Fruit fly (Drosophila melanogaster) whole organism, embryonic: ENCODE measurements around the gene Ppi1.

Experiments used
- Aef1 ChIP-seq: fragments of 200-800 bp; sonication (Bioruptor generic); IDR thresholded peaks from 3 replicates; pipeline ENCODE4 v1.3.6; 2022; ENCODE audit warnings: missing biosample characterization, missing genetic modification characterization
- B-H2 ChIP-seq: fragments of 200-800 bp; sonication (Bioruptor generic); optimal IDR thresholded peaks from 2 replicates; lab custom pipeline; 2018; ENCODE audit warnings: missing biosample characterization, mild to moderate bottlenecking, missing genetic modification characterization
- Blimp-1 ChIP-seq: fragments of 200-800 bp; sonication (Bioruptor generic); optimal IDR thresholded peaks from 3 replicates; lab custom pipeline; 2018; ENCODE audit warnings: missing biosample characterization, missing genetic modification characterization, mild to moderate bottlenecking, moderate library complexity, missing genetic modification reagents
- CG11085 ChIP-seq: fragments of 200-800 bp; sonication (Bioruptor generic); IDR thresholded peaks from 2 replicates; pipeline ENCODE4 v1.3.6; 2022; ENCODE audit warnings: missing biosample characterization, missing genetic modification characterization
- CG11093 ChIP-seq: fragments of 200-800 bp; sonication (Bioruptor generic); IDR thresholded peaks from 3 replicates; pipeline ENCODE4 v1.3.6; 2022; ENCODE audit warnings: missing biosample characterization, missing genetic modification characterization
- CG14441 ChIP-seq: fragments of 200-800 bp; sonication (Bioruptor generic); IDR thresholded peaks from 2 replicates; pipeline ENCODE4 v1.3.6; 2022; ENCODE audit warnings: missing biosample characterization, missing genetic modification characterization
- CG15479 ChIP-seq: fragments of 200-800 bp; sonication (Bioruptor generic); optimal IDR thresholded peaks from 3 replicates; lab custom pipeline; 2019; ENCODE audit warnings: missing biosample characterization, mild to moderate bottlenecking, missing genetic modification characterization, moderate library complexity
- CG17568 ChIP-seq: fragments of 200-800 bp; sonication (Bioruptor generic); optimal IDR thresholded peaks from 2 replicates; lab custom pipeline; 2018; ENCODE audit warnings: missing biosample characterization, mild to moderate bottlenecking, missing genetic modification characterization, moderate library complexity
- CG18764 ChIP-seq: fragments of 200-800 bp; sonication (Bioruptor generic); optimal IDR thresholded peaks from 3 replicates; lab custom pipeline; 2016; ENCODE audit warnings: missing biosample characterization, missing genetic modification characterization
- CG2889 ChIP-seq: fragments of 200-800 bp; sonication (Bioruptor generic); IDR thresholded peaks from 3 replicates; pipeline ENCODE4 v1.3.6; 2022; ENCODE audit warnings: missing biosample characterization, missing genetic modification characterization
- CG43689 ChIP-seq: fragments of 200-800 bp; sonication (Bioruptor generic); IDR thresholded peaks from 2 replicates; pipeline ENCODE4 v1.3.6; 2022; ENCODE audit warnings: missing biosample characterization, missing genetic modification characterization
- CG6791 ChIP-seq: fragments of 200-800 bp; sonication (Bioruptor generic); IDR thresholded peaks from 3 replicates; pipeline ENCODE4 v1.3.6; 2022; ENCODE audit warnings: missing biosample characterization, missing genetic modification characterization; ENCODE audit not compliant: partially characterized antibody
- CG7987 ChIP-seq: fragments of 200-800 bp; sonication (Bioruptor generic); optimal IDR thresholded peaks from 2 replicates; lab custom pipeline; 2018; ENCODE audit warnings: missing biosample characterization, mild to moderate bottlenecking, missing genetic modification characterization, moderate library complexity
- CG8478 ChIP-seq: fragments of >200 bp; optimal IDR thresholded peaks from 2 replicates; lab custom pipeline; 2018
- CG8924 ChIP-seq: fragments of 200-800 bp; optimal IDR thresholded peaks from 3 replicates; lab custom pipeline; 2019; ENCODE audit warnings: missing biosample characterization, mild to moderate bottlenecking, missing genetic modification characterization, moderate library complexity
- CG8944 ChIP-seq: fragments of 200-800 bp; sonication (Bioruptor generic); optimal IDR thresholded peaks from 3 replicates; lab custom pipeline; 2016; ENCODE audit warnings: missing biosample characterization, missing genetic modification characterization
- CG9609 ChIP-seq: fragments of 200-800 bp; sonication (Bioruptor generic); optimal IDR thresholded peaks from 3 replicates; lab custom pipeline; 2016; ENCODE audit warnings: missing biosample characterization, missing genetic modification characterization
- CG9876 ChIP-seq: fragments of 200-800 bp; sonication (Bioruptor generic); optimal IDR thresholded peaks from 2 replicates; lab custom pipeline; 2016; ENCODE audit warnings: missing biosample characterization, missing genetic modification characterization
- Eip74EF ChIP-seq, 2 experiments: fragments of 200-800 bp in 1 of 2; fragments of >200 bp in 1 of 2; sonication (Bioruptor generic) in 1 of 2; optimal IDR thresholded peaks; 2 replicates each; lab custom pipeline; 2017 to 2019; ENCODE audit warnings: missing biosample characterization in 2 of 2, missing genetic modification characterization in 2 of 2, mild to moderate bottlenecking in 1 of 2, moderate library complexity in 1 of 2
- Fer1 ChIP-seq: fragments of 200-800 bp; sonication (Bioruptor generic); optimal IDR thresholded peaks from 2 replicates; lab custom pipeline; 2017; ENCODE audit warnings: missing biosample characterization, mild to moderate bottlenecking, missing genetic modification characterization
- Fer3 ChIP-seq: fragments of 200-800 bp; sonication (Bioruptor generic); optimal IDR thresholded peaks from 2 replicates; lab custom pipeline; 2018; ENCODE audit warnings: missing biosample characterization, mild to moderate bottlenecking, missing genetic modification characterization, moderate library complexity
- HmgD ChIP-seq: fragments of 200-800 bp; sonication (Bioruptor generic); optimal IDR thresholded peaks from 3 replicates; lab custom pipeline; 2016; ENCODE audit warnings: missing biosample characterization, missing genetic modification characterization
- HmgZ ChIP-seq: fragments of 200-800 bp; sonication (Bioruptor generic); optimal IDR thresholded peaks from 2 replicates; lab custom pipeline; 2018; ENCODE audit warnings: missing biosample characterization, mild to moderate bottlenecking, missing genetic modification characterization
- Myb ChIP-seq: fragments of 200-800 bp; sonication (Bioruptor generic); optimal IDR thresholded peaks from 2 replicates; lab custom pipeline; 2016; ENCODE audit warnings: missing biosample characterization, missing genetic modification characterization
- Oli ChIP-seq: fragments of 200-800 bp; sonication (Bioruptor generic); optimal IDR thresholded peaks from 2 replicates; lab custom pipeline; 2018; ENCODE audit warnings: missing biosample characterization, mild to moderate bottlenecking, missing genetic modification characterization, moderate library complexity
- Rx ChIP-seq: fragments of 200-800 bp; sonication (Bioruptor generic); IDR thresholded peaks from 2 replicates; pipeline ENCODE4 v1.3.6; 2022; ENCODE audit warnings: missing biosample characterization, missing genetic modification characterization
- Trl ChIP-seq, 3 experiments: fragments of >200 bp in 2 of 3; fragments of 200-800 bp in 1 of 3; sonication (Bioruptor generic) in 1 of 3; optimal IDR thresholded peaks; 2 replicates in 1 of 3; 3 replicates in 2 of 3; lab custom pipeline; 2016 to 2017; ENCODE audit warnings: missing biosample characterization in 1 of 3, missing genetic modification characterization in 1 of 3
- ab ChIP-seq: fragments of 200-800 bp; sonication (Bioruptor generic); optimal IDR thresholded peaks from 2 replicates; lab custom pipeline; 2016; ENCODE audit warnings: missing biosample characterization, missing genetic modification characterization
- ase ChIP-seq: fragments of 200-800 bp; sonication (Bioruptor generic); IDR thresholded peaks from 3 replicates; pipeline ENCODE4 v1.3.6; 2022; ENCODE audit warnings: missing biosample characterization, missing genetic modification characterization
- bab2 ChIP-seq: fragments of 200-800 bp; sonication (Bioruptor generic); optimal IDR thresholded peaks from 2 replicates; lab custom pipeline; 2016; ENCODE audit warnings: missing biosample characterization, missing genetic modification characterization
- bcd ChIP-seq: fragments of 200-800 bp; sonication (Bioruptor generic); optimal IDR thresholded peaks from 2 replicates; lab custom pipeline; 2017; ENCODE audit warnings: missing biosample characterization, mild to moderate bottlenecking, missing genetic modification characterization
- caup ChIP-seq: fragments of 200-800 bp; sonication (Bioruptor generic); optimal IDR thresholded peaks from 3 replicates; lab custom pipeline; 2017; ENCODE audit warnings: missing biosample characterization, mild to moderate bottlenecking, missing genetic modification characterization, moderate library complexity; ENCODE audit not compliant: severe bottlenecking
- danr ChIP-seq: fragments of 200-800 bp; sonication (Bioruptor generic); IDR thresholded peaks from 2 replicates; pipeline ENCODE4 v1.3.6; 2022; ENCODE audit warnings: missing biosample characterization, missing genetic modification characterization
- dmrt11E ChIP-seq: fragments of 200-800 bp; sonication (Bioruptor generic); optimal IDR thresholded peaks from 3 replicates; lab custom pipeline; 2018; ENCODE audit warnings: missing biosample characterization, mild to moderate bottlenecking, missing genetic modification characterization, moderate library complexity
- dpn ChIP-seq, 2 experiments: fragments of 200-800 bp; sonication (Bioruptor generic); optimal IDR thresholded peaks; 3 replicates each; lab custom pipeline; 2016; ENCODE audit warnings: missing biosample characterization in 2 of 2, missing genetic modification characterization in 2 of 2
- exex ChIP-seq: fragments of 200-800 bp; sonication (Bioruptor generic); optimal IDR thresholded peaks from 4 replicates; lab custom pipeline; 2018; ENCODE audit warnings: missing biosample characterization, mild to moderate bottlenecking, missing genetic modification characterization, moderate library complexity
- gce ChIP-seq: fragments of 200-800 bp; sonication (Bioruptor generic); IDR thresholded peaks from 3 replicates; pipeline ENCODE4 v1.3.6; 2022; ENCODE audit warnings: missing biosample characterization, missing genetic modification characterization
- gro ChIP-seq: fragments of 200-800 bp; sonication (Bioruptor generic); optimal IDR thresholded peaks from 2 replicates; lab custom pipeline; 2016; ENCODE audit warnings: missing biosample characterization, missing genetic modification characterization
- gt ChIP-seq: fragments of 200-800 bp; sonication (Bioruptor generic); IDR thresholded peaks from 2 replicates; pipeline ENCODE4 v1.3.6; 2022; ENCODE audit warnings: missing biosample characterization, missing genetic modification characterization
- inv ChIP-seq: fragments of 200-800 bp; sonication (Bioruptor generic); IDR thresholded peaks from 2 replicates; pipeline ENCODE4 v1.3.6; 2022; ENCODE audit warnings: missing biosample characterization, missing genetic modification characterization; ENCODE audit not compliant: partially characterized antibody
- jing ChIP-seq: fragments of 200-800 bp; sonication (Bioruptor generic); optimal IDR thresholded peaks from 2 replicates; lab custom pipeline; 2018; ENCODE audit warnings: missing biosample characterization, mild to moderate bottlenecking, missing genetic modification characterization
- ken ChIP-seq: fragments of 200-800 bp; sonication (Bioruptor generic); IDR thresholded peaks from 3 replicates; pipeline ENCODE4 v1.3.6; 2022; ENCODE audit warnings: missing biosample characterization, missing genetic modification characterization
- run ChIP-seq: fragments of 200-800 bp; sonication (Bioruptor generic); optimal IDR thresholded peaks from 3 replicates; lab custom pipeline; 2018; ENCODE audit warnings: missing biosample characterization, mild to moderate bottlenecking, missing genetic modification characterization
- sens-2 ChIP-seq: fragments of 200-800 bp; sonication (Bioruptor generic); IDR thresholded peaks from 2 replicates; pipeline ENCODE4 v1.3.6; 2022; ENCODE audit warnings: missing biosample characterization, missing genetic modification characterization
- sisA ChIP-seq: fragments of 200-800 bp; sonication (Bioruptor generic); IDR thresholded peaks from 2 replicates; pipeline ENCODE4 v1.3.6; 2022; ENCODE audit warnings: missing biosample characterization, missing genetic modification characterization
- ssp ChIP-seq: fragments of 200-800 bp; sonication (Bioruptor generic); IDR thresholded peaks from 2 replicates; pipeline ENCODE4 v1.3.6; 2022; ENCODE audit warnings: missing biosample characterization, missing genetic modification characterization
- trem ChIP-seq: fragments of 200-800 bp; optimal IDR thresholded peaks from 3 replicates; lab custom pipeline; 2019; ENCODE audit warnings: missing biosample characterization, mild to moderate bottlenecking, missing genetic modification characterization, moderate library complexity
- vfl ChIP-seq: fragments of 200-800 bp; sonication (Bioruptor generic); optimal IDR thresholded peaks from 2 replicates; lab custom pipeline; 2016; ENCODE audit warnings: missing biosample characterization, missing genetic modification characterization
- z ChIP-seq: fragments of 200-800 bp; sonication (Bioruptor generic); IDR thresholded peaks from 3 replicates; pipeline ENCODE4 v1.3.6; 2022; ENCODE audit warnings: missing biosample characterization, missing genetic modification characterization
- zen ChIP-seq: fragments of 200-800 bp; sonication (Bioruptor generic); optimal IDR thresholded peaks from 3 replicates; lab custom pipeline; 2018; ENCODE audit warnings: missing biosample characterization, mild to moderate bottlenecking, missing genetic modification characterization, moderate library complexity
- zfh1 ChIP-seq: fragments of 200-800 bp; sonication (Bioruptor generic); IDR thresholded peaks from 3 replicates; pipeline ENCODE4 v1.3.6; 2022; ENCODE audit warnings: missing biosample characterization, missing genetic modification characterization

Gene Ppi1

dm6 chr3R:30164162-30164561 is 35.2 kb upstream of the Ppi1 start (continued):
- TF ChIP-seq Blimp-1: peak; percentile 69
- no peak for TF ChIP-seq sens-2 (GFP tag; lab: Robert Waterston, UW)
- TF ChIP-seq Myb: no peak
- no peak for TF ChIP-seq CG2889 (GFP tag; lab: Robert Waterston, UW)
- TF ChIP-seq exex (tag; lab: Kevin White, UChicago): no peak
- TF ChIP-seq run (tag; lab: Kevin White, UChicago): no peak
- no peak for TF ChIP-seq caup
- TF ChIP-seq bcd (GFP tag; lab: Kevin White, UChicago): no peak
- no peak for TF ChIP-seq CG43689 (GFP tag; lab: Robert Waterston, UW)
- TF ChIP-seq dmrt11E (tag; lab: Kevin White, UChicago): no peak
- no peak for TF ChIP-seq B-H2
- TF ChIP-seq Fer3 (tag; lab: Kevin White, UChicago): no peak
- no peak for TF ChIP-seq CG9876 (GFP tag; lab: Kevin White, UChicago)
- TF ChIP-seq jing (GFP tag; lab: Kevin White, UChicago): no peak
- TF ChIP-seq CG14441 (GFP tag; lab: Robert Waterston, UW): no peak; the same call in 1 of the 2 replicates
- TF ChIP-seq sisA (GFP tag; lab: Robert Waterston, UW): peak; percentile 55; the same call in 1 of the 2 replicates
- no peak for TF ChIP-seq CG11085 (GFP tag; lab: Robert Waterston, UW)
- no peak for TF ChIP-seq CG7987 (GFP tag; lab: Kevin White, UChicago)
- peak; percentile 12 for TF ChIP-seq bab2 (GFP tag; lab: Kevin White, UChicago)
- no peak for TF ChIP-seq CG9609 (GFP tag; lab: Kevin White, UChicago)
- no peak for TF ChIP-seq Trl (optimal IDR thresholded peaks at IDR 0.05; lab: Kevin White, UChicago)
- TF ChIP-seq Trl (GFP tag; optimal IDR thresholded peaks at IDR 0.05; lab: Kevin White, UChicago): no peak
- no peak for TF ChIP-seq Aef1 (GFP tag; lab: Robert Waterston, UW)
- no peak for TF ChIP-seq CG11093 (GFP tag; lab: Robert Waterston, UW)
- TF ChIP-seq ken (GFP tag; lab: Robert Waterston, UW): 0 out of 3 replicates have a peak, but pooled peaks have one; percentile 56
- no peak for TF ChIP-seq inv
- TF ChIP-seq Oli (tag; lab: Kevin White, UChicago): peak; percentile 28
- no peak for TF ChIP-seq CG6791 (GFP tag; lab: Robert Waterston, UW)
- no peak for TF ChIP-seq HmgD (GFP tag; lab: Kevin White, UChicago)
- TF ChIP-seq CG8944 (GFP tag; lab: Kevin White, UChicago): no peak
- no peak for TF ChIP-seq ssp
- TF ChIP-seq ase: 0 out of 3 replicates have a peak, but pooled peaks have one; percentile 46
- TF ChIP-seq gt (GFP tag; lab: Robert Waterston, UW): no peak
- no peak for TF ChIP-seq gro (GFP tag; lab: Kevin White, UChicago)
- TF ChIP-seq CG8924: no peak
- no peak for TF ChIP-seq CG8478 (lab: Kevin White, UChicago)
- no peak for TF ChIP-seq trem (tag; lab: Kevin White, UChicago)
- TF ChIP-seq Rx (GFP tag; lab: Robert Waterston, UW): peak; percentile 36; the same call in 1 of the 2 replicates
- TF ChIP-seq HmgZ (tag; lab: Kevin White, UChicago): no peak
- TF ChIP-seq gce (GFP tag; lab: Robert Waterston, UW): peak; percentile 54; the same call in 1 of the 3 replicates
- TF ChIP-seq vfl: no peak
- no peak for TF ChIP-seq danr
- no peak for TF ChIP-seq z
- peak; percentile 54; the same call in 2 of the 3 replicates for TF ChIP-seq zfh1 (GFP tag; lab: Robert Waterston, UW)
- peak in 1 of 2 experiments; percentile 42 for TF ChIP-seq Eip74EF (GFP tag; optimal IDR thresholded peaks at IDR 0.05; lab: Kevin White, UChicago)
- no peak for TF ChIP-seq CG15479 (GFP tag; lab: Kevin White, UChicago)
- TF ChIP-seq ab (GFP tag; lab: Kevin White, UChicago): no peak
- TF ChIP-seq zen: no peak
- no peak for TF ChIP-seq CG17568
- TF ChIP-seq CG18764 (GFP tag; lab: Kevin White, UChicago): no peak
- no peak for TF ChIP-seq Fer1 (GFP tag; lab: Kevin White, UChicago)
- TF ChIP-seq dpn (GFP tag; optimal IDR thresholded peaks at IDR 0.05; lab: Kevin White, UChicago): peak; percentile 5 to 35
